Worm (Caenorhabditis elegans) whole organism, L3 larva: ENCODE data around the gene clec-21.
"Not testable (repeated sequence)": the region's sequence is repeated elsewhere in the genome, so short reads cannot be mapped to it uniquely, and the experiment has no call there.

Experiments
- R02D3.7 ChIP-seq: fragments of 150-350 bp; optimal IDR thresholded peaks from 2 replicates; lab custom pipeline; 2014; ENCODE audit warnings: missing biosample characterization, missing genetic modification characterization
- ZK546.5 ChIP-seq: sonication (generic microtip); optimal IDR thresholded peaks from 2 replicates; lab custom pipeline; 2017; ENCODE audit warnings: missing biosample characterization, missing genetic modification characterization
- aly-2 ChIP-seq: fragments of 150-350 bp; optimal IDR thresholded peaks from 2 replicates; lab custom pipeline; 2014; ENCODE audit warnings: missing biosample characterization, missing genetic modification characterization
- ama-1 ChIP-seq: fragments of 150-350 bp; optimal IDR thresholded peaks from 2 replicates; lab custom pipeline; 2018
- ceh-16 ChIP-seq: sonication (generic microtip); optimal IDR thresholded peaks from 2 replicates; lab custom pipeline; 2017; ENCODE audit warnings: missing biosample characterization, missing genetic modification characterization
- ceh-28 ChIP-seq: fragments of 150-350 bp; optimal IDR thresholded peaks from 2 replicates; lab custom pipeline; 2014; ENCODE audit warnings: missing biosample characterization, missing genetic modification reagents, missing genetic modification characterization
- ceh-82 ChIP-seq: fragments of 150-350 bp; optimal IDR thresholded peaks from 2 replicates; lab custom pipeline; 2014; ENCODE audit warnings: missing biosample characterization, missing genetic modification characterization
- ceh-9 ChIP-seq: sonication (generic microtip); optimal IDR thresholded peaks from 2 replicates; lab custom pipeline; 2018; ENCODE audit warnings: missing biosample characterization, missing genetic modification characterization
- daf-12 ChIP-seq: fragments of 150-350 bp; optimal IDR thresholded peaks from 2 replicates; lab custom pipeline; 2014; ENCODE audit warnings: missing biosample characterization, missing genetic modification reagents, missing genetic modification characterization
- egl-27 ChIP-seq: sonication (generic microtip); optimal IDR thresholded peaks from 4 replicates; lab custom pipeline; 2017; ENCODE audit warnings: missing biosample characterization, missing genetic modification reagents, missing genetic modification characterization
- egl-5 ChIP-seq: fragments of 150-350 bp; optimal IDR thresholded peaks from 2 replicates; lab custom pipeline; 2017; ENCODE audit warnings: missing biosample characterization, missing genetic modification reagents, missing genetic modification characterization, inconsistent platforms
- elt-1 ChIP-seq: fragments of 150-350 bp; optimal IDR thresholded peaks from 2 replicates; lab custom pipeline; 2014; ENCODE audit warnings: missing biosample characterization, missing genetic modification characterization
- elt-3 ChIP-seq, 3 experiments: fragments of 150-350 bp in 1 of 3; sonication (generic microtip) in 2 of 3; optimal IDR thresholded peaks; 2 replicates in 2 of 3; 4 replicates in 1 of 3; lab custom pipeline; 2014 to 2017; ENCODE audit warnings: missing biosample characterization in 3 of 3, missing genetic modification characterization in 3 of 3
- jun-1 ChIP-seq: fragments of 150-350 bp; optimal IDR thresholded peaks from 2 replicates; lab custom pipeline; 2014; ENCODE audit warnings: missing biosample characterization, missing genetic modification reagents, missing genetic modification characterization
- lin-15B ChIP-seq: fragments of 150-350 bp; optimal IDR thresholded peaks from 2 replicates; lab custom pipeline; 2014; ENCODE audit warnings: missing biosample characterization, missing genetic modification characterization
- lin-39 ChIP-seq: fragments of 150-350 bp; optimal IDR thresholded peaks from 2 replicates; lab custom pipeline; 2018; ENCODE audit warnings: missing biosample characterization, missing genetic modification reagents, missing genetic modification characterization
- lsy-12 ChIP-seq: sonication (generic microtip); optimal IDR thresholded peaks from 2 replicates; lab custom pipeline; 2016; ENCODE audit warnings: mild to moderate bottlenecking, missing genetic modification characterization, missing compliant biosample characterization
- mdl-1 ChIP-seq: fragments of 150-350 bp; optimal IDR thresholded peaks from 2 replicates; lab custom pipeline; 2014; ENCODE audit warnings: missing biosample characterization, missing genetic modification characterization
- mml-1 ChIP-seq: fragments of 150-350 bp; sonication (generic microtip); optimal IDR thresholded peaks from 3 replicates; lab custom pipeline; 2014; ENCODE audit warnings: missing biosample characterization, missing genetic modification characterization
- nfya-1 ChIP-seq: sonication (generic microtip); optimal IDR thresholded peaks from 2 replicates; lab custom pipeline; 2017; ENCODE audit warnings: missing genetic modification characterization, mild to moderate bottlenecking, missing compliant biosample characterization, antibody characterized with exemption, moderate library complexity; ENCODE audit not compliant: insufficient read depth
- nhr-11 ChIP-seq: fragments of 150-350 bp; optimal IDR thresholded peaks from 2 replicates; lab custom pipeline; 2014; ENCODE audit warnings: missing biosample characterization, missing genetic modification characterization
- nhr-12 ChIP-seq: fragments of 150-350 bp; optimal IDR thresholded peaks from 2 replicates; lab custom pipeline; 2014; ENCODE audit warnings: missing biosample characterization, missing genetic modification characterization
- nhr-23 ChIP-seq: fragments of 150-350 bp; optimal IDR thresholded peaks from 2 replicates; lab custom pipeline; 2014; ENCODE audit warnings: missing biosample characterization, missing genetic modification reagents, missing genetic modification characterization
- nhr-237 ChIP-seq: fragments of 150-350 bp; optimal IDR thresholded peaks from 2 replicates; lab custom pipeline; 2014; ENCODE audit warnings: missing biosample characterization, missing genetic modification characterization
- nhr-25 ChIP-seq: sonication (generic microtip); optimal IDR thresholded peaks from 2 replicates; lab custom pipeline; 2017; ENCODE audit warnings: missing biosample characterization, missing genetic modification characterization
- nhr-28 ChIP-seq: fragments of 150-350 bp; optimal IDR thresholded peaks from 2 replicates; lab custom pipeline; 2014; ENCODE audit warnings: missing biosample characterization, missing genetic modification characterization
- nhr-67 ChIP-seq: fragments of 150-350 bp; optimal IDR thresholded peaks from 2 replicates; lab custom pipeline; 2014; ENCODE audit warnings: missing biosample characterization, missing genetic modification characterization
- nhr-76 ChIP-seq: fragments of 150-350 bp; sonication (generic microtip); optimal IDR thresholded peaks from 5 replicates; lab custom pipeline; 2014; ENCODE audit warnings: missing biosample characterization, missing genetic modification characterization
- nhr-77 ChIP-seq: fragments of 150-350 bp; optimal IDR thresholded peaks from 2 replicates; lab custom pipeline; 2014; ENCODE audit warnings: missing biosample characterization, missing genetic modification characterization
- pha-4 ChIP-seq: fragments of 150-350 bp; optimal IDR thresholded peaks from 2 replicates; lab custom pipeline; 2014; ENCODE audit warnings: missing biosample characterization, missing genetic modification reagents, missing genetic modification characterization
- sea-2 ChIP-seq: fragments of 150-350 bp; sonication (generic microtip); optimal IDR thresholded peaks from 4 replicates; lab custom pipeline; 2014; ENCODE audit warnings: missing biosample characterization, missing genetic modification reagents, missing genetic modification characterization
- snpc-4 ChIP-seq: fragments of 150-350 bp; optimal IDR thresholded peaks from 2 replicates; lab custom pipeline; 2014; ENCODE audit warnings: missing biosample characterization, missing genetic modification characterization
- tbx-2 ChIP-seq: sonication (generic microtip); optimal IDR thresholded peaks from 2 replicates; lab custom pipeline; 2016; ENCODE audit warnings: mild to moderate bottlenecking, missing genetic modification characterization, missing compliant biosample characterization
- unc-39 ChIP-seq: sonication (generic microtip); optimal IDR thresholded peaks from 4 replicates; lab custom pipeline; 2017; ENCODE audit warnings: missing biosample characterization, missing genetic modification characterization
- zag-1 ChIP-seq: fragments of 150-350 bp; optimal IDR thresholded peaks from 2 replicates; lab custom pipeline; 2014; ENCODE audit warnings: missing biosample characterization, missing genetic modification characterization
- ztf-11 ChIP-seq: fragments of 150-350 bp; optimal IDR thresholded peaks from 2 replicates; lab custom pipeline; 2014; ENCODE audit warnings: missing biosample characterization, missing genetic modification characterization
- ztf-4 ChIP-seq: fragments of 150-350 bp; optimal IDR thresholded peaks from 2 replicates; lab custom pipeline; 2014; ENCODE audit warnings: missing biosample characterization, missing genetic modification characterization

The clec-21 gene

ce11 chrII:1540628-1541027, 43.4 kb downstream of the clec-21 start, which contains the start of gene poml-4:
Gene poml-4 (plus strand): TSS chrII:1540928.
- TF ChIP-seq lsy-12; pha-4 (tag; lab: Kevin White, UChicago); jun-1 (tag; lab: Kevin White, UChicago): not testable (repeated sequence)

- no peak for TF ChIP-seq elt-1 (tag; lab: Kevin White, UChicago)
- no peak for TF ChIP-seq nhr-237 (tag; lab: Kevin White, UChicago)
- TF ChIP-seq tbx-2 (tag; lab: Kevin White, UChicago): no peak
- TF ChIP-seq snpc-4 (tag; lab: Kevin White, UChicago): no peak
- TF ChIP-seq lin-39 (tag; lab: Kevin White, UChicago): no peak
- no peak for TF ChIP-seq sea-2 (GFP tag; lab: Kevin White, UChicago)
Observed at ce11 chrII:1538589-1538988, 45.5 kb downstream of the clec-21 start, which contains the start of gene fbxb-44. Gene fbxb-44 (plus strand): TSS chrII:1538889.

- TF ChIP-seq jun-1 (tag; lab: Kevin White, UChicago): no peak
- no peak for TF ChIP-seq elt-3 (tag; optimal IDR thresholded peaks at IDR 0.05; lab: Kevin White, UChicago)
- no peak for TF ChIP-seq nfya-1
- no peak for TF ChIP-seq snpc-4 (tag; lab: Kevin White, UChicago)
- TF ChIP-seq zag-1 (tag; lab: Kevin White, UChicago): no peak
- no peak for TF ChIP-seq nhr-77
- TF ChIP-seq egl-27 (tag; lab: Kevin White, UChicago): no peak
- TF ChIP-seq ztf-4 (tag; lab: Kevin White, UChicago): no peak
- TF ChIP-seq ceh-16: no peak
- no peak for TF ChIP-seq nhr-28
- TF ChIP-seq egl-5 (tag; lab: Kevin White, UChicago): no peak
- no peak for TF ChIP-seq nhr-12 (tag; lab: Kevin White, UChicago)
- no peak for TF ChIP-seq nhr-67 (tag; lab: Kevin White, UChicago)
- TF ChIP-seq unc-39 (tag; lab: Kevin White, UChicago): no peak
- no peak for TF ChIP-seq ZK546.5 (tag; lab: Kevin White, UChicago)
- no peak for TF ChIP-seq ama-1
- no peak for TF ChIP-seq ceh-9 (tag; lab: Kevin White, UChicago)
- TF ChIP-seq nhr-11: no peak
- TF ChIP-seq ceh-28: no peak
- TF ChIP-seq ceh-82 (tag; lab: Kevin White, UChicago): no peak
Observed at ce11 chrII:1537321-1537720, 46.7 kb downstream of the clec-21 start, which contains the start of gene fbxb-42. Gene fbxb-42 (plus strand): TSS chrII:1537621.

- TF ChIP-seq ztf-11 (no peak), nhr-77 (no peak), nhr-76 (tag; lab: Kevin White, UChicago) (no peak), zag-1 (tag; lab: Kevin White, UChicago) (no peak), nhr-23 (tag; lab: Kevin White, UChicago) (no peak), ceh-28 (no peak), daf-12 (tag; lab: Kevin White, UChicago) (no peak), ceh-9 (tag; lab: Kevin White, UChicago) (no peak), R02D3.7 (no peak), elt-1 (tag; lab: Kevin White, UChicago) (no peak), pha-4 (tag; lab: Kevin White, UChicago) (no peak), nhr-25 (no peak), mml-1 (tag; lab: Kevin White, UChicago) (no peak), mdl-1 (tag; lab: Kevin White, UChicago) (no peak), nhr-67 (tag; lab: Kevin White, UChicago) (no peak), lin-15B (tag; lab: Kevin White, UChicago) (no peak), ama-1 (no peak), aly-2 (tag; lab: Kevin White, UChicago) (no peak), nhr-237 (tag; lab: Kevin White, UChicago) (no peak), nhr-11 (no peak)
- TF ChIP-seq, all 47 proteins: peak for 0
Observed at ce11 chrII:1535931-1536330, 48.1 kb downstream of the clec-21 start, which contains the start of gene fbxb-43. Gene fbxb-43 (plus strand): TSS chrII:1536231.
